Worm (Caenorhabditis elegans): ENCODE results near the gene Y39A1A.18.

Y39A1A.18 gene

DNA sequence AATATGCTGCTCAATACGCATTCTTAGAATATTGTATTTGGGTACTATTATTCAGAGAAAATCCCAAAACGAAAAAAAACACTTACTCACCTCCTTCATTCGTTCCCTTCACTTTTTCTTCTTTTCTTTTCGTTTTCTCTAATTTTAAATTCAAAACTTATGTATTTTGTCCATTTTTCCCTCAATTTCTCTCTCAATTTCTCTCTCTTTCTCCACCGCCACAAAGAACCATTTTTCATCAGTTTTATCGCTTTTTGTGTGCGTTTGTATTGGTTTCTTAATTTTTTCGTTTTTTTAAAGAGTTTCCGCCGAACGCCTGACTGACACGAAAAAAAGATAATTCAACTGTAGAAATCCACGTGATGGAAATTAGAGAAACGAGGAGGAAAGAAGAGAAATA is 39.6 kb downstream of the Y39A1A.18 start, which contains the start of gene cnt-2:
Gene cnt-2, plus strand, starts transcription at position 301 of the 400 bp plus-strand sequence.
- TF ChIP-seq D2030.7 (GFP tag; IDR thresholded peaks at IDR 0.05) (no peak), ztf-3 (GFP tag; optimal IDR thresholded peaks at IDR 0.05) (no peak), ccch-3 (GFP tag; optimal IDR thresholded peaks at IDR 0.05) (no peak), nhr-27 (tag; optimal IDR thresholded peaks at IDR 0.05) (no peak), athp-1 (tag; optimal IDR thresholded peaks at IDR 0.05) (no peak), F52B5.7 (tag; optimal IDR thresholded peaks at IDR 0.05) (no peak), F49E8.2 (tag; optimal IDR thresholded peaks at IDR 0.05; ENCODE audit: insufficient read depth) (no peak), snpc-3.4 (tag; optimal IDR thresholded peaks at IDR 0.05) (no peak), B0035.1 (tag; optimal IDR thresholded peaks at IDR 0.05) (no peak), Y56A3A.18 (GFP tag; IDR thresholded peaks at IDR 0.05) (no peak), atf-7 (tag; optimal IDR thresholded peaks at IDR 0.05) (no peak), unc-62 (GFP tag; optimal IDR thresholded peaks at IDR 0.05) (no peak), ztf-22 (GFP tag; optimal IDR thresholded peaks at IDR 0.05) (no peak), nhr-80 (tag; optimal IDR thresholded peaks at IDR 0.05) (no peak), die-1 (tag; optimal IDR thresholded peaks at IDR 0.05) (no peak), him-1 (tag; optimal IDR thresholded peaks at IDR 0.05) (no peak), sea-2 (GFP tag; IDR thresholded peaks at IDR 0.05) (no peak), ets-4 (GFP tag; optimal IDR thresholded peaks at IDR 0.05) (no peak), pbrm-1 (GFP tag; IDR thresholded peaks at IDR 0.05) (no peak)

DNA sequence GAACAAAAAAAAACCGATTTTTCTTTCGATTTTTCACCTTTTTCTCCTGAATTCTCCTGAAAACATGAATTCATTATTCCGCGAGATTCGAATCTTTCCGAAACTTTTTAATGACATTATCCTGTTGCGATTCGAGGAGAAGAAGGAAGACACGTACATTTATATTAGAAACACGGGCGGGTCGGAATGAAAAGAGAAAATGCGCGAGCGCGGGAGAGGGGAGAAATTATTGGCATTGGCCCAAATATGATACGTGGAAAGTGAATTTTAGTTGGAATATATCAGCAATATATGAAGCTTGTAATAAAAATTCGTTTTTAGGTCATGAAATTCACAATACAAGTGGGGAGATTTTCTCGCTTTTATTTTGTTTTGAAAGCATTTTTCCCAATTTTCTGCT is 40.8 kb downstream of the Y39A1A.18 start:
- TF ChIP-seq fkh-3 (tag; optimal IDR thresholded peaks at IDR 0.05) (no peak), ZK185.1 (tag; optimal IDR thresholded peaks at IDR 0.05; ENCODE audit: poor library complexity, severe bottlenecking) (no peak), T26A5.8 (tag; optimal IDR thresholded peaks at IDR 0.05) (no peak), nhr-27 (tag; optimal IDR thresholded peaks at IDR 0.05) (no peak), atf-7 (tag; optimal IDR thresholded peaks at IDR 0.05) (no peak), dpl-1 (GFP tag; optimal IDR thresholded peaks at IDR 0.05) (no peak), ztf-25 (GFP tag; IDR thresholded peaks at IDR 0.05) (no peak), aptf-3 (GFP tag; IDR thresholded peaks at IDR 0.05) (no peak), madf-6 (GFP tag; IDR thresholded peaks at IDR 0.05) (no peak), lin-35 (GFP tag; optimal IDR thresholded peaks at IDR 0.05) (no peak), F33H1.4 (GFP tag; IDR thresholded peaks at IDR 0.05) (no peak)

DNA sequence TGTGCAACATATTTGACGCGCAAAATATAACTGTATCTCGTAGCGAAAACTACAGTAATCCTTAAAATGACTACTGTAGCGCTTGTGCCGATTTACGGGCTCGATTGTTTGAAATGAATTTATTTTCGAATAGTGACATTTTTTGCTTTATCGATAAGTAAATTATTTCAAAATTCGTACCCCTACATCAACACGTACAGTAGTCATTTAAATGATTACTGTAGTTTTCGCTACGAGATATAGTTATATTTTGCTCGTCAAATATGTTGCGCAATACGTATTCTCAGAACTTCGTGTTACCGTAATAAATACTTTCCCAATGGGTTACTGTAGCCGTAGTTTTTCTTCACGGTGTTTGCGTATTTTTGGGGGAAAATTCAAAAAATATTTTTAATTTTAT is 41.5 kb downstream of the Y39A1A.18 start:
- TF ChIP-seq sdz-38 (tag; optimal IDR thresholded peaks at IDR 0.05) (no peak), egl-44 (GFP tag; IDR thresholded peaks at IDR 0.05) (no peak)

DNA sequence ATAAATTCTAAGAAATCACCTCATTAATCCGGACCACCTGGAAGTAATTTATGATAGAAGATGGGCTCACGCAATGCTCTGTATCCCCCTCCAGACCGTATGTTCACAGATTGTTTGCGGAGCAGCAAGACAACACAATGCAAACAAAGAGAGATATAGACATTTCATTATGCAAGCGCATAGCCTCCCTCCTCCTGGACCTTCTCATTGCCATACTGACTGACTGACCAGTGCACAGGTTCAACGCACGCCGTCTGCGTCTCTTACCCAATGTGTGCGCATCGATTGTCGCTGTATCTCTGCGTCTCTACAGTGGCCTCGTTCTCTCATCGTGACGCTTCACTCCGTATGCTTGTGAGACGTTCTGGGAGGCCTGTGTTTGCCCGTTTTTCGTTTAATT is 42.7 kb downstream of the Y39A1A.18 start:
- TF ChIP-seq ceh-79 (tag; optimal IDR thresholded peaks at IDR 0.05) (peak; percentile 12), madf-6 (GFP tag; IDR thresholded peaks at IDR 0.05) (no peak), cebp-1 (GFP tag; IDR thresholded peaks at IDR 0.05) (no peak), cebp-1 (tag; optimal IDR thresholded peaks at IDR 0.05) (peak; percentile 40), mcd-1 (GFP tag; IDR thresholded peaks at IDR 0.05) (peak; percentile 45; the same call in 1 of the 2 replicates), nfyb-1 (GFP tag; IDR thresholded peaks at IDR 0.05) (peak; percentile 52; the same call in 1 of the 2 replicates), lin-40 (tag; optimal IDR thresholded peaks at IDR 0.05) (peak; percentile 26), hrde-1 (tag; optimal IDR thresholded peaks at IDR 0.05; ENCODE audit: borderline replicate concordance) (no peak), attf-5 (GFP tag; optimal IDR thresholded peaks at IDR 0.05) (peak; percentile 18), egl-44 (GFP tag; IDR thresholded peaks at IDR 0.05) (0 out of 2 replicates have a peak, but pooled peaks have one; percentile 23), Y53F4B.3 (GFP tag; IDR thresholded peaks at IDR 0.05) (no peak), K12H6.12 (tag; optimal IDR thresholded peaks at IDR 0.05) (peak; percentile 9), him-1 (tag; optimal IDR thresholded peaks at IDR 0.05) (no peak), hmg-1.2 (GFP tag; IDR thresholded peaks at IDR 0.05) (peak; percentile 99)
